Worm (Caenorhabditis elegans) whole organism, L4 larva: Measurements from ENCODE around the gene C55B6.4.

Experiments used
- T26A8.4 ChIP-seq: fragments of 200-800 bp; sonication (Bioruptor generic); IDR thresholded peaks from 2 replicates; pipeline ENCODE4 v1.3.6; 2022; ENCODE audit warnings: missing genetic modification characterization, missing compliant biosample characterization
- Y105C5A.15 ChIP-seq: fragments of 200-800 bp; sonication (Bioruptor generic); IDR thresholded peaks from 2 replicates; pipeline ENCODE4 v1.3.6; 2022; ENCODE audit warnings: missing genetic modification characterization, missing compliant biosample characterization
- ZK337.2 ChIP-seq: fragments of 200-800 bp; sonication (Bioruptor generic); IDR thresholded peaks from 2 replicates; pipeline ENCODE4 v1.3.6; 2022; ENCODE audit warnings: missing genetic modification reagents, missing genetic modification characterization, missing compliant biosample characterization
- aha-1 ChIP-seq: fragments of 150-350 bp; peaks from one replicate; lab custom pipeline; 2014; ENCODE audit warnings: missing biosample characterization, missing genetic modification characterization
- arid-1 ChIP-seq: fragments of 200-800 bp; sonication (Bioruptor generic); conservative IDR thresholded peaks from 2 replicates; pipeline ENCODE4 v1.3.6; 2022; ENCODE audit warnings: missing genetic modification reagents, missing genetic modification characterization, missing compliant biosample characterization
- attf-4 ChIP-seq: sonication (generic microtip); optimal IDR thresholded peaks from 3 replicates; lab custom pipeline; 2017; ENCODE audit warnings: missing biosample characterization, missing genetic modification characterization
- ceh-20 ChIP-seq: fragments of 200-800 bp; sonication (Bioruptor generic); IDR thresholded peaks from 2 replicates; pipeline ENCODE4 v1.3.6; 2022; ENCODE audit warnings: missing genetic modification reagents, missing genetic modification characterization, missing compliant biosample characterization
- ceh-28 ChIP-seq: fragments of 150-350 bp; optimal IDR thresholded peaks from 2 replicates; lab custom pipeline; 2014; ENCODE audit warnings: missing biosample characterization, missing genetic modification reagents, missing genetic modification characterization
- ceh-62 ChIP-seq: sonication (generic microtip); optimal IDR thresholded peaks from 2 replicates; lab custom pipeline; 2017; ENCODE audit warnings: missing biosample characterization, missing genetic modification characterization
- ctbp-1 ChIP-seq: fragments of 200-800 bp; sonication (Bioruptor generic); IDR thresholded peaks from 2 replicates; pipeline ENCODE4 v1.3.6; 2022; ENCODE audit warnings: missing genetic modification reagents, missing genetic modification characterization, missing compliant biosample characterization
- daf-12 ChIP-seq: fragments of 150-350 bp; optimal IDR thresholded peaks from 2 replicates; lab custom pipeline; 2014; ENCODE audit warnings: missing biosample characterization, missing genetic modification reagents, missing genetic modification characterization
- dmd-6 ChIP-seq: fragments of 200-800 bp; sonication (Bioruptor generic); IDR thresholded peaks from 2 replicates; pipeline ENCODE4 v1.3.6; 2022; ENCODE audit warnings: missing genetic modification reagents, missing genetic modification characterization, missing compliant biosample characterization
- dpl-1 ChIP-seq: fragments of 150-350 bp; optimal IDR thresholded peaks from 2 replicates; lab custom pipeline; 2014; ENCODE audit warnings: missing biosample characterization, missing genetic modification reagents, missing genetic modification characterization
- fkh-10 ChIP-seq: fragments of 150-350 bp; optimal IDR thresholded peaks from 2 replicates; lab custom pipeline; 2014; ENCODE audit warnings: missing biosample characterization, missing genetic modification reagents, missing genetic modification characterization
- hlh-11 ChIP-seq: fragments of 200-800 bp; sonication (Bioruptor generic); optimal IDR thresholded peaks from 2 replicates; lab custom pipeline; 2018; ENCODE audit warnings: mild to moderate bottlenecking, missing genetic modification characterization, missing compliant biosample characterization
- hlh-30 ChIP-seq: sonication (generic microtip); optimal IDR thresholded peaks from 2 replicates; lab custom pipeline; 2017; ENCODE audit warnings: antibody characterized with exemption, mild to moderate bottlenecking, missing genetic modification characterization, missing compliant biosample characterization; ENCODE audit not compliant: insufficient read depth
- hmg-1.1 ChIP-seq: fragments of 200-800 bp; sonication (Bioruptor generic); IDR thresholded peaks from 2 replicates; pipeline ENCODE4 v1.3.6; 2022; ENCODE audit warnings: missing genetic modification reagents, missing genetic modification characterization, missing compliant biosample characterization
- lin-13 ChIP-seq: fragments of 150-350 bp; optimal IDR thresholded peaks from 2 replicates; lab custom pipeline; 2014; ENCODE audit warnings: missing biosample characterization, missing genetic modification reagents, missing genetic modification characterization
- lin-15B ChIP-seq: fragments of 150-350 bp; sonication (generic microtip); optimal IDR thresholded peaks from 3 replicates; lab custom pipeline; 2014; ENCODE audit warnings: missing biosample characterization, missing genetic modification characterization
- lin-29 ChIP-seq: fragments of 200-800 bp; sonication (Bioruptor generic); IDR thresholded peaks from 2 replicates; pipeline ENCODE4 v1.3.6; 2022; ENCODE audit warnings: missing genetic modification reagents, missing genetic modification characterization, missing compliant biosample characterization
- lin-39 ChIP-seq: fragments of 150-350 bp; optimal IDR thresholded peaks from 2 replicates; lab custom pipeline; 2014; ENCODE audit warnings: missing biosample characterization, missing genetic modification reagents, missing genetic modification characterization
- lir-3 ChIP-seq: sonication (generic microtip); optimal IDR thresholded peaks from 2 replicates; lab custom pipeline; 2016; ENCODE audit warnings: mild to moderate bottlenecking, missing genetic modification characterization, missing compliant biosample characterization
- madf-5 ChIP-seq, 2 experiments: fragments of 200-800 bp; sonication (Bioruptor generic); IDR thresholded peaks; 2 replicates each; pipeline ENCODE4 v1.3.6; 2022; ENCODE audit warnings: missing compliant biosample characterization in 2 of 2, missing genetic modification characterization in 2 of 2
- mdl-1 ChIP-seq, 2 experiments: fragments of 150-350 bp in 1 of 2; sonication (generic microtip) in 1 of 2; optimal IDR thresholded peaks; 2 replicates each; lab custom pipeline; 2014 to 2017; ENCODE audit warnings: missing biosample characterization in 2 of 2, missing genetic modification characterization in 2 of 2
- mes-2 ChIP-seq: sonication (generic microtip); optimal IDR thresholded peaks from 2 replicates; lab custom pipeline; 2016; ENCODE audit warnings: missing genotype, mild to moderate bottlenecking, missing genetic modification characterization, missing compliant biosample characterization; ENCODE audit not compliant: poor library complexity, severe bottlenecking
- mxl-3 ChIP-seq: fragments of 200-800 bp; sonication (Bioruptor generic); optimal IDR thresholded peaks from 2 replicates; lab custom pipeline; 2018; ENCODE audit warnings: mild to moderate bottlenecking, missing genetic modification characterization, missing compliant biosample characterization
- nhr-10 ChIP-seq: fragments of 150-350 bp; optimal IDR thresholded peaks from 2 replicates; lab custom pipeline; 2014; ENCODE audit warnings: missing biosample characterization, missing genetic modification characterization
- nhr-102 ChIP-seq: sonication (generic microtip); optimal IDR thresholded peaks from 2 replicates; lab custom pipeline; 2016; ENCODE audit warnings: mild to moderate bottlenecking, missing genetic modification characterization, moderate library complexity, missing compliant biosample characterization
- nhr-237 ChIP-seq: sonication (generic microtip); optimal IDR thresholded peaks from 2 replicates; lab custom pipeline; 2017; ENCODE audit warnings: missing biosample characterization, missing genetic modification characterization
- nhr-28 ChIP-seq: fragments of 150-350 bp; optimal IDR thresholded peaks from 2 replicates; lab custom pipeline; 2014; ENCODE audit warnings: missing biosample characterization, missing genetic modification characterization
- nhr-6 ChIP-seq: fragments of 150-350 bp; optimal IDR thresholded peaks from 2 replicates; lab custom pipeline; 2014; ENCODE audit warnings: missing biosample characterization, missing genetic modification characterization
- nhr-77 ChIP-seq: fragments of 150-350 bp; optimal IDR thresholded peaks from 2 replicates; lab custom pipeline; 2014; ENCODE audit warnings: missing biosample characterization, missing genetic modification characterization
- pha-4 ChIP-seq, 2 experiments: fragments of 150-350 bp in 1 of 2; fragments of 200-800 bp in 1 of 2; sonication (Bioruptor generic) in 1 of 2; IDR thresholded peaks in 1 of 2; optimal IDR thresholded peaks in 1 of 2; 2 replicates each; pipeline versions ENCODE4 v1.3.6 to Lab custom; 2014 to 2022; ENCODE audit warnings: missing genetic modification characterization in 2 of 2, missing genetic modification reagents in 2 of 2, missing biosample characterization in 1 of 2, missing compliant biosample characterization in 1 of 2
- php-3 ChIP-seq: fragments of 200-800 bp; sonication (Bioruptor generic); IDR thresholded peaks from 2 replicates; pipeline ENCODE4 v1.3.6; 2022; ENCODE audit warnings: missing genetic modification reagents, missing genetic modification characterization, missing compliant biosample characterization
- pqm-1 ChIP-seq: sonication (generic microtip); optimal IDR thresholded peaks from 2 replicates; lab custom pipeline; 2017; ENCODE audit warnings: missing biosample characterization, missing genetic modification characterization
- saeg-2 ChIP-seq: fragments of 200-800 bp; sonication (Bioruptor generic); IDR thresholded peaks from 2 replicates; pipeline ENCODE4 v1.3.6; 2022; ENCODE audit warnings: missing genetic modification reagents, missing genetic modification characterization, missing compliant biosample characterization
- set-16 ChIP-seq: fragments of 200-800 bp; sonication (Bioruptor generic); IDR thresholded peaks from 2 replicates; pipeline ENCODE4 v1.3.6; 2022; ENCODE audit warnings: missing genetic modification reagents, missing genetic modification characterization, missing compliant biosample characterization
- spr-3 ChIP-seq: fragments of 200-800 bp; sonication (Bioruptor generic); optimal IDR thresholded peaks from 2 replicates; lab custom pipeline; 2018; ENCODE audit warnings: mild to moderate bottlenecking, missing genetic modification characterization, missing compliant biosample characterization
- tra-1 ChIP-seq: fragments of 200-800 bp; sonication (Bioruptor generic); IDR thresholded peaks from 2 replicates; pipeline ENCODE4 v1.3.6; 2022; ENCODE audit warnings: missing genetic modification reagents, missing genetic modification characterization, missing compliant biosample characterization
- unc-130 ChIP-seq: sonication (generic microtip); optimal IDR thresholded peaks from 2 replicates; lab custom pipeline; 2016; ENCODE audit warnings: missing genetic modification reagents, missing genetic modification characterization, missing compliant biosample characterization
- unc-39 ChIP-seq: sonication (generic microtip); optimal IDR thresholded peaks from 2 replicates; lab custom pipeline; 2017; ENCODE audit warnings: missing biosample characterization, missing genetic modification characterization
- unc-62 ChIP-seq, 3 experiments: fragments of 150-350 bp in 1 of 3; sonication (generic microtip); optimal IDR thresholded peaks in 2 of 3; peaks in 1 of 3; 1 replicate in 1 of 3; 2 replicates in 2 of 3; lab custom pipeline; 2014 to 2017; ENCODE audit warnings: missing biosample characterization in 3 of 3, missing genetic modification characterization in 3 of 3, missing genetic modification reagents in 3 of 3, missing genotype in 1 of 3
- ztf-11 ChIP-seq: fragments of 150-350 bp; optimal IDR thresholded peaks from 2 replicates; lab custom pipeline; 2014; ENCODE audit warnings: missing biosample characterization, missing genetic modification characterization

C55B6.4 gene

ce11 chrX:7234723-7235203, 47.3 kb upstream of the C55B6.4 start (continued):
- TF ChIP-seq nhr-77 (tag; lab: Kevin White, UChicago): peak; percentile 33
- TF ChIP-seq ceh-20 (GFP tag; lab: Robert Waterston, UW): no peak
- peak; percentile 51; the same call in 1 of the 2 replicates for TF ChIP-seq dmd-6 (GFP tag; lab: Robert Waterston, UW)
- TF ChIP-seq hmg-1.1 (GFP tag; lab: Robert Waterston, UW): peak; percentile 79
- no peak for TF ChIP-seq lin-39 (tag; lab: Kevin White, UChicago)
- TF ChIP-seq ceh-28 (tag; lab: Kevin White, UChicago): no peak
- TF ChIP-seq mes-2: peak; percentile 7
- no peak for TF ChIP-seq dpl-1
- TF ChIP-seq nhr-10 (tag; lab: Kevin White, UChicago): no peak
- peak; percentile 37 for TF ChIP-seq hlh-30 (tag; lab: Kevin White, UChicago)
- no peak for TF ChIP-seq ceh-62 (tag; lab: Kevin White, UChicago)
- peak; percentile 47 for TF ChIP-seq pqm-1 (tag; lab: Kevin White, UChicago)
- TF ChIP-seq fkh-10 (GFP tag; lab: Kevin White, UChicago): peak; percentile 98
- TF ChIP-seq T26A8.4: no peak
- TF ChIP-seq madf-5 (GFP tag; IDR thresholded peaks at IDR 0.05; lab: Robert Waterston, UW): no peak
- no peak for TF ChIP-seq lin-13 (GFP tag; lab: Kevin White, UChicago)
- TF ChIP-seq ctbp-1: peak; percentile 59; the same call in 1 of the 2 replicates
- peak; percentile 14 for TF ChIP-seq attf-4 (tag; lab: Kevin White, UChicago)
- TF ChIP-seq nhr-237 (tag; lab: Kevin White, UChicago): no peak

ce11 chrX:7234074-7234453, 46.6 kb upstream of the C55B6.4 start:
- no peak for TF ChIP-seq attf-4 (tag; lab: Kevin White, UChicago)
- TF ChIP-seq daf-12 (tag; lab: Kevin White, UChicago): no peak
- TF ChIP-seq unc-62 (GFP tag; optimal IDR thresholded peaks at IDR 0.05 in 1 of 2; lab: Kevin White, UChicago): peak in 1 of 2 experiments; percentile 92
- TF ChIP-seq unc-62 (tag; optimal IDR thresholded peaks at IDR 0.05; lab: Kevin White, UChicago): no peak
- TF ChIP-seq ZK337.2 (GFP tag; lab: Robert Waterston, UW): no peak
- TF ChIP-seq nhr-6 (tag; lab: Kevin White, UChicago): no peak

- no peak for TF ChIP-seq lin-15B (tag; lab: Kevin White, UChicago)
- peak; percentile 38 for TF ChIP-seq hlh-30 (tag; lab: Kevin White, UChicago)
- TF ChIP-seq nhr-10 (tag; lab: Kevin White, UChicago): peak; percentile 15
- TF ChIP-seq mdl-1 (tag; optimal IDR thresholded peaks at IDR 0.05; lab: Kevin White, UChicago): no peak
- peak; percentile 60 for TF ChIP-seq nhr-28 (tag; lab: Kevin White, UChicago)
- TF ChIP-seq ctbp-1: no peak
- TF ChIP-seq saeg-2 (GFP tag; lab: Robert Waterston, UW): no peak
- TF ChIP-seq arid-1 (GFP tag; lab: Robert Waterston, UW): no peak
- peak; percentile 38 for TF ChIP-seq hlh-11 (tag; lab: Kevin White, UChicago)
- no peak for TF ChIP-seq mxl-3 (GFP tag; lab: Kevin White, UChicago)
- TF ChIP-seq unc-39 (tag; lab: Kevin White, UChicago): no peak
- TF ChIP-seq nhr-102: no peak
- TF ChIP-seq php-3 (GFP tag; lab: Robert Waterston, UW): no peak
- TF ChIP-seq unc-130 (GFP tag; lab: Kevin White, UChicago): no peak
- TF ChIP-seq ZK337.2 (GFP tag; lab: Robert Waterston, UW): no peak
- TF ChIP-seq ztf-11 (tag; lab: Kevin White, UChicago): no peak
- no peak for TF ChIP-seq attf-4 (tag; lab: Kevin White, UChicago)
- TF ChIP-seq lir-3 (tag; lab: Kevin White, UChicago): no peak
- no peak for TF ChIP-seq Y105C5A.15 (GFP tag; lab: Robert Waterston, UW)
- peak; percentile 90 for TF ChIP-seq aha-1 (tag; lab: Kevin White, UChicago)
- no peak for TF ChIP-seq pha-4 (GFP tag; IDR thresholded peaks at IDR 0.05; lab: Robert Waterston, UW)
- TF ChIP-seq pha-4 (tag; optimal IDR thresholded peaks at IDR 0.05; lab: Kevin White, UChicago): peak; percentile 4
- TF ChIP-seq nhr-237 (tag; lab: Kevin White, UChicago): no peak
- TF ChIP-seq tra-1 (GFP tag; lab: Robert Waterston, UW): no peak; the same call in 1 of the 2 replicates
- no peak for TF ChIP-seq set-16
- TF ChIP-seq lin-29 (GFP tag; lab: Robert Waterston, UW): no peak
- no peak for TF ChIP-seq hmg-1.1 (GFP tag; lab: Robert Waterston, UW)
- TF ChIP-seq spr-3: no peak
- peak; percentile 5 for TF ChIP-seq mes-2
Measured at ce11 chrX:7233127-7234073, 45.9 kb upstream of the C55B6.4 start.
